Fruit fly (Drosophila melanogaster) whole organism, wandering third instar larva: ENCODE measurements around the gene 5PtaseI.

ENCODE experiments used
- Abd-B ChIP-seq: fragments of >200 bp; optimal IDR thresholded peaks from 2 replicates; lab custom pipeline; 2017; ENCODE audit warnings: missing biosample characterization, missing genetic modification characterization
- CG32264 ChIP-seq: fragments of 200-800 bp; sonication (Bioruptor generic); optimal IDR thresholded peaks from 2 replicates; lab custom pipeline; 2016; ENCODE audit warnings: missing biosample characterization, missing genetic modification characterization
- Hr83 ChIP-seq: fragments of 200-300 bp; sonication (Bioruptor generic); optimal IDR thresholded peaks from 2 replicates; lab custom pipeline; 2016; ENCODE audit warnings: missing biosample characterization, mild to moderate bottlenecking, missing genetic modification characterization, moderate library complexity; ENCODE audit not compliant: poor library complexity, severe bottlenecking
- Vsx2 ChIP-seq: fragments of 200-300, 225-300 bp; sonication (Bioruptor generic); optimal IDR thresholded peaks from 2 replicates; lab custom pipeline; 2018; ENCODE audit warnings: missing biosample characterization, missing genetic modification characterization; ENCODE audit not compliant: partially characterized antibody
- dsf ChIP-seq: sonication (Bioruptor generic); optimal IDR thresholded peaks from 2 replicates; lab custom pipeline; 2016; ENCODE audit warnings: missing biosample characterization, missing genetic modification characterization, borderline replicate concordance
- psq ChIP-seq: fragments of 200-800 bp; sonication (Bioruptor generic); optimal IDR thresholded peaks from 3 replicates; lab custom pipeline; 2017; ENCODE audit warnings: missing biosample characterization, mild to moderate bottlenecking, missing genetic modification characterization, moderate library complexity

dm6 chr3R:25023056-25023455 is 21.9 kb downstream of the 5PtaseI start, which contains the start of gene beta4GalT7:
- TF ChIP-seq dsf (GFP tag; lab: Kevin White, UChicago) (no peak), Abd-B (GFP tag; lab: Kevin White, UChicago) (no peak), Hr83 (GFP tag; lab: Kevin White, UChicago) (no peak), Vsx2 (GFP tag; lab: Kevin White, UChicago) (no peak), CG32264 (GFP tag; lab: Kevin White, UChicago) (no peak), psq (GFP tag; lab: Kevin White, UChicago) (no peak)
